Fruit fly (Drosophila melanogaster) whole organism, embryonic: ENCODE results near the gene Der-2.

Source experiments
- Abd-B ChIP-seq: fragments of 200-800 bp; sonication (Bioruptor generic); optimal IDR thresholded peaks from 2 replicates; lab custom pipeline; 2018; ENCODE audit warnings: missing biosample characterization, mild to moderate bottlenecking, missing genetic modification characterization, moderate library complexity
- Atf6 ChIP-seq: fragments of 200-800 bp; sonication (Bioruptor generic); IDR thresholded peaks from 2 replicates; pipeline ENCODE4 v1.3.6; 2022; ENCODE audit warnings: missing biosample characterization, missing genetic modification characterization
- Awh ChIP-seq: fragments of 200-800 bp; sonication (Bioruptor generic); IDR thresholded peaks from 2 replicates; pipeline ENCODE4, ENCODE4 v1.3.6; 2022; ENCODE audit warnings: missing biosample characterization, missing genetic modification characterization
- CG10209 ChIP-seq: fragments of 200-800 bp; sonication (Bioruptor generic); optimal IDR thresholded peaks from 3 replicates; lab custom pipeline; 2017; ENCODE audit warnings: missing biosample characterization, mild to moderate bottlenecking, missing genetic modification characterization, missing genetic modification reagents
- CG13123 ChIP-seq: fragments of 200-800 bp; sonication (Bioruptor generic); optimal IDR thresholded peaks from 2 replicates; lab custom pipeline; 2016; ENCODE audit warnings: missing biosample characterization, missing genetic modification characterization
- CG15601 ChIP-seq: fragments of 200-800 bp; sonication (Bioruptor generic); optimal IDR thresholded peaks from 3 replicates; lab custom pipeline; 2019; ENCODE audit warnings: missing biosample characterization, mild to moderate bottlenecking, missing genetic modification characterization, moderate library complexity
- CG15696 ChIP-seq: fragments of 200-800 bp; sonication (Bioruptor generic); optimal IDR thresholded peaks from 2 replicates; lab custom pipeline; 2019; ENCODE audit warnings: missing biosample characterization, mild to moderate bottlenecking, missing genetic modification characterization, moderate library complexity
- CG17385 ChIP-seq: fragments of 200-800 bp; sonication (Bioruptor generic); optimal IDR thresholded peaks from 3 replicates; lab custom pipeline; 2018; ENCODE audit warnings: missing biosample characterization, mild to moderate bottlenecking, missing genetic modification characterization
- CG17568 ChIP-seq: fragments of 200-800 bp; sonication (Bioruptor generic); optimal IDR thresholded peaks from 2 replicates; lab custom pipeline; 2018; ENCODE audit warnings: missing biosample characterization, mild to moderate bottlenecking, missing genetic modification characterization, moderate library complexity
- CG17612 ChIP-seq: fragments of 200-800 bp; sonication (Bioruptor generic); IDR thresholded peaks from 2 replicates; pipeline ENCODE4 v1.3.6; 2022; ENCODE audit warnings: missing biosample characterization, missing genetic modification characterization
- CG17802 ChIP-seq: fragments of 200-800 bp; sonication (Bioruptor generic); optimal IDR thresholded peaks from 2 replicates; lab custom pipeline; 2018; ENCODE audit warnings: missing biosample characterization, mild to moderate bottlenecking, missing genetic modification characterization, moderate library complexity
- CG1832 ChIP-seq: fragments of 200-800 bp; sonication (Bioruptor generic); optimal IDR thresholded peaks from 2 replicates; lab custom pipeline; 2017; ENCODE audit warnings: missing biosample characterization, mild to moderate bottlenecking, missing genetic modification characterization, inconsistent platforms
- CG18764 ChIP-seq: fragments of 200-800 bp; sonication (Bioruptor generic); optimal IDR thresholded peaks from 3 replicates; lab custom pipeline; 2016; ENCODE audit warnings: missing biosample characterization, missing genetic modification characterization
- CG2678 ChIP-seq: fragments of 200-800 bp; sonication (Bioruptor generic); optimal IDR thresholded peaks from 3 replicates; lab custom pipeline; 2019; ENCODE audit warnings: missing biosample characterization, mild to moderate bottlenecking, missing genetic modification characterization, moderate library complexity
- CG31224 ChIP-seq: fragments of 200-800 bp; sonication (Bioruptor generic); IDR thresholded peaks from 2 replicates; pipeline ENCODE4 v1.3.6; 2022; ENCODE audit warnings: missing biosample characterization, missing genetic modification characterization
- CG4707 ChIP-seq: fragments of 200-800 bp; sonication (Bioruptor generic); optimal IDR thresholded peaks from 2 replicates; lab custom pipeline; 2018; ENCODE audit warnings: missing biosample characterization, mild to moderate bottlenecking, missing genetic modification characterization, moderate library complexity
- CG5245 ChIP-seq: fragments of 200-800 bp; sonication (Bioruptor generic); optimal IDR thresholded peaks from 3 replicates; lab custom pipeline; 2016; ENCODE audit warnings: missing biosample characterization, missing genetic modification characterization
- CG6854 ChIP-seq: fragments of 200-800 bp; sonication (Bioruptor generic); optimal IDR thresholded peaks from 3 replicates; lab custom pipeline; 2017; ENCODE audit warnings: missing biosample characterization, mild to moderate bottlenecking, missing genetic modification characterization
- CG7928 ChIP-seq: fragments of 200-800 bp; sonication (Bioruptor generic); optimal IDR thresholded peaks from 2 replicates; lab custom pipeline; 2017; ENCODE audit warnings: missing biosample characterization, mild to moderate bottlenecking, missing genetic modification characterization
- CG8281 ChIP-seq: fragments of 200-800 bp; sonication (Bioruptor generic); optimal IDR thresholded peaks from 2 replicates; lab custom pipeline; 2018; ENCODE audit warnings: missing biosample characterization, mild to moderate bottlenecking, missing genetic modification characterization, moderate library complexity
- CG9215 ChIP-seq: fragments of 200-800 bp; sonication (Bioruptor generic); IDR thresholded peaks from 2 replicates; pipeline ENCODE4 v1.3.6; 2022; ENCODE audit warnings: missing biosample characterization, missing genetic modification characterization
- Chrac-16 ChIP-seq: fragments of 200-800 bp; sonication (Bioruptor generic); optimal IDR thresholded peaks from 3 replicates; lab custom pipeline; 2016; ENCODE audit warnings: missing biosample characterization, missing genetic modification characterization
- Doc2 ChIP-seq: fragments of 200-800 bp; sonication (Bioruptor generic); IDR thresholded peaks from 2 replicates; pipeline ENCODE4 v1.3.6; 2022; ENCODE audit warnings: missing biosample characterization, missing genetic modification characterization
- Dp ChIP-seq: fragments of 200-800 bp; sonication (Bioruptor generic); optimal IDR thresholded peaks from 2 replicates; lab custom pipeline; 2018; ENCODE audit warnings: missing biosample characterization, mild to moderate bottlenecking, missing genetic modification characterization, moderate library complexity
- ERR ChIP-seq: fragments of 200-800 bp; sonication (Bioruptor generic); optimal IDR thresholded peaks from 2 replicates; lab custom pipeline; 2016; ENCODE audit warnings: missing biosample characterization, missing genetic modification characterization
- Elba2 ChIP-seq: fragments of 200-800 bp; sonication (Bioruptor generic); optimal IDR thresholded peaks from 3 replicates; lab custom pipeline; 2016; ENCODE audit warnings: missing biosample characterization, missing genetic modification characterization
- Fer1 ChIP-seq: fragments of 200-800 bp; sonication (Bioruptor generic); optimal IDR thresholded peaks from 2 replicates; lab custom pipeline; 2017; ENCODE audit warnings: missing biosample characterization, mild to moderate bottlenecking, missing genetic modification characterization
- H15 ChIP-seq: fragments of 200-800 bp; sonication (Bioruptor generic); IDR thresholded peaks from 3 replicates; pipeline ENCODE4 v1.3.6; 2022; ENCODE audit warnings: missing biosample characterization, missing genetic modification characterization
- Lpt ChIP-seq: fragments of >200 bp; optimal IDR thresholded peaks from 2 replicates; lab custom pipeline; 2018; ENCODE audit warnings: missing biosample characterization, missing genetic modification characterization
- MBD-R2 ChIP-seq: fragments of 200-800 bp; sonication (Bioruptor generic); IDR thresholded peaks from 2 replicates; pipeline ENCODE4 v1.3.6; 2022; ENCODE audit warnings: missing biosample characterization, missing genetic modification characterization
- Ravus ChIP-seq: fragments of 200-800 bp; sonication (Bioruptor generic); IDR thresholded peaks from 2 replicates; pipeline ENCODE4 v1.3.6; 2022; ENCODE audit warnings: missing biosample characterization, missing genetic modification characterization
- Sox102F ChIP-seq: fragments of 200-800 bp; sonication (Bioruptor generic); optimal IDR thresholded peaks from 2 replicates; lab custom pipeline; 2018; ENCODE audit warnings: missing biosample characterization, mild to moderate bottlenecking, missing genetic modification characterization, moderate library complexity
- TFAM ChIP-seq: fragments of 200-800 bp; sonication (Bioruptor generic); optimal IDR thresholded peaks from 2 replicates; lab custom pipeline; 2017; ENCODE audit warnings: missing biosample characterization, missing genetic modification characterization, inconsistent platforms
- ab ChIP-seq: fragments of 200-800 bp; sonication (Bioruptor generic); optimal IDR thresholded peaks from 2 replicates; lab custom pipeline; 2016; ENCODE audit warnings: missing biosample characterization, missing genetic modification characterization
- ap ChIP-seq: fragments of 200-800 bp; sonication (Bioruptor generic); IDR thresholded peaks from 2 replicates; pipeline ENCODE4 v1.3.6; 2022; ENCODE audit warnings: missing biosample characterization, missing genetic modification characterization
- cas ChIP-seq: fragments of 200-800 bp; sonication (Bioruptor generic); IDR thresholded peaks from 2 replicates; pipeline ENCODE4 v1.3.6; 2022; ENCODE audit warnings: missing biosample characterization, missing genetic modification characterization
- chinmo ChIP-seq: fragments of 200-800 bp; sonication (Bioruptor generic); IDR thresholded peaks from 4 replicates; pipeline ENCODE4 v1.3.6; 2022; ENCODE audit warnings: missing biosample characterization, missing genetic modification characterization; ENCODE audit not compliant: partially characterized antibody
- corto ChIP-seq: fragments of 200-800 bp; sonication (Bioruptor generic); optimal IDR thresholded peaks from 2 replicates; lab custom pipeline; 2016; ENCODE audit warnings: missing biosample characterization, mild to moderate bottlenecking, missing genetic modification characterization, moderate library complexity
- crp ChIP-seq, 2 experiments: fragments of 200-800 bp; sonication (Bioruptor generic); optimal IDR thresholded peaks; 2 replicates in 1 of 2; 3 replicates in 1 of 2; lab custom pipeline; 2017; ENCODE audit warnings: missing biosample characterization in 2 of 2, missing genetic modification characterization in 2 of 2, mild to moderate bottlenecking in 1 of 2, moderate library complexity in 1 of 2
- dan ChIP-seq: fragments of 200-800 bp; sonication (Bioruptor generic); IDR thresholded peaks from 2 replicates; pipeline ENCODE4 v1.3.6; 2022; ENCODE audit warnings: missing biosample characterization, missing genetic modification characterization
- danr ChIP-seq: fragments of 200-800 bp; sonication (Bioruptor generic); IDR thresholded peaks from 2 replicates; pipeline ENCODE4 v1.3.6; 2022; ENCODE audit warnings: missing biosample characterization, missing genetic modification characterization
- gem ChIP-seq: fragments of 200-800 bp; sonication (Bioruptor generic); optimal IDR thresholded peaks from 2 replicates; lab custom pipeline; 2019; ENCODE audit warnings: missing biosample characterization, mild to moderate bottlenecking, missing genetic modification characterization, moderate library complexity
- jumu ChIP-seq: fragments of 200-800 bp; sonication (Bioruptor generic); optimal IDR thresholded peaks from 3 replicates; lab custom pipeline; 2016; ENCODE audit warnings: missing biosample characterization, missing genetic modification characterization
- kah ChIP-seq: fragments of 200-800 bp; sonication (Bioruptor generic); optimal IDR thresholded peaks from 2 replicates; lab custom pipeline; 2018; ENCODE audit warnings: missing biosample characterization, mild to moderate bottlenecking, missing genetic modification characterization
- nerfin-2 ChIP-seq: fragments of 200-800 bp; sonication (Bioruptor generic); IDR thresholded peaks from 2 replicates; pipeline ENCODE4 v1.3.6; 2022; ENCODE audit warnings: missing biosample characterization, missing genetic modification characterization; ENCODE audit not compliant: partially characterized antibody
- pan ChIP-seq, 4 experiments: fragments of >200 bp in 3 of 4; fragments of 200-800 bp in 1 of 4; sonication (Bioruptor generic) in 1 of 4; optimal IDR thresholded peaks in 3 of 4; IDR thresholded peaks in 1 of 4; 2 replicates each; pipeline versions ENCODE4 v1.3.6 to Lab custom; 2017 to 2022; ENCODE audit warnings: missing biosample characterization in 2 of 4, missing genetic modification characterization in 2 of 4, mixed read lengths in 1 of 4
- seq ChIP-seq: fragments of 200-800 bp; sonication (Bioruptor generic); IDR thresholded peaks from 2 replicates; pipeline ENCODE4 v1.3.6; 2022; ENCODE audit warnings: missing biosample characterization, missing genetic modification characterization
- sob ChIP-seq: fragments of 200-800 bp; sonication (Bioruptor generic); IDR thresholded peaks from 2 replicates; pipeline ENCODE4 v1.3.6; 2022; ENCODE audit warnings: missing biosample characterization, missing genetic modification characterization
- toy ChIP-seq: fragments of 200-800 bp; sonication (Bioruptor generic); IDR thresholded peaks from 2 replicates; pipeline ENCODE4 v1.3.6; 2022; ENCODE audit warnings: missing biosample characterization, missing genetic modification characterization
- vfl ChIP-seq: fragments of 200-800 bp; sonication (Bioruptor generic); optimal IDR thresholded peaks from 2 replicates; lab custom pipeline; 2016; ENCODE audit warnings: missing biosample characterization, missing genetic modification characterization
- zen ChIP-seq: fragments of 200-800 bp; sonication (Bioruptor generic); optimal IDR thresholded peaks from 3 replicates; lab custom pipeline; 2018; ENCODE audit warnings: missing biosample characterization, mild to moderate bottlenecking, missing genetic modification characterization, moderate library complexity

The Der-2 gene

dm6 chr3R:16496209-16496608 is 12.2 kb upstream of the Der-2 start (continued):
- TF ChIP-seq CG18764 (GFP tag; lab: Kevin White, UChicago) (no peak), Ravus (GFP tag; lab: Robert Waterston, UW) (no peak), jumu (GFP tag; lab: Kevin White, UChicago) (no peak), CG17568 (GFP tag; lab: Kevin White, UChicago) (no peak), Atf6 (GFP tag; lab: Robert Waterston, UW) (no peak), CG17612 (GFP tag; lab: Robert Waterston, UW) (no peak), CG17385 (GFP tag; lab: Kevin White, UChicago) (peak; percentile 58), seq (no peak), CG31224 (GFP tag; lab: Robert Waterston, UW) (no peak), CG15601 (tag; lab: Kevin White, UChicago) (peak; percentile 65), CG1832 (GFP tag; lab: Kevin White, UChicago) (no peak), crp (GFP tag; optimal IDR thresholded peaks at IDR 0.05; lab: Kevin White, UChicago) (no peak), CG15696 (no peak), CG7928 (GFP tag; lab: Kevin White, UChicago) (no peak), kah (GFP tag; lab: Kevin White, UChicago) (peak; percentile 33), zen (no peak), CG5245 (no peak), ab (GFP tag; lab: Kevin White, UChicago) (no peak), CG4707 (GFP tag; lab: Kevin White, UChicago) (peak; percentile 21), vfl (GFP tag; lab: Kevin White, UChicago) (no peak), danr (GFP tag; lab: Robert Waterston, UW) (no peak), CG6854 (GFP tag; lab: Kevin White, UChicago) (no peak), chinmo (no peak), Doc2 (no peak), Awh (no peak), H15 (peak; percentile 75), ERR (GFP tag; lab: Kevin White, UChicago) (no peak), Chrac-16 (GFP tag; lab: Kevin White, UChicago) (peak; percentile 7), gem (tag; lab: Kevin White, UChicago) (no peak), CG13123 (GFP tag; lab: Kevin White, UChicago) (no peak), Elba2 (no peak), Dp (GFP tag; lab: Kevin White, UChicago) (no peak), CG10209 (GFP tag; lab: Kevin White, UChicago) (no peak), Lpt (GFP tag; lab: Kevin White, UChicago) (no peak), Fer1 (GFP tag; lab: Kevin White, UChicago) (no peak), CG9215 (GFP tag; lab: Robert Waterston, UW) (no peak), corto (GFP tag; lab: Kevin White, UChicago) (no peak), MBD-R2 (GFP tag; lab: Robert Waterston, UW) (no peak), nerfin-2 (GFP tag; lab: Robert Waterston, UW) (no peak), cas (GFP tag; lab: Robert Waterston, UW) (no peak), TFAM (GFP tag; lab: Kevin White, UChicago) (no peak), dan (no peak), ap (GFP tag; lab: Robert Waterston, UW) (peak; percentile 52), CG8281 (tag; lab: Kevin White, UChicago) (peak; percentile 14), pan (optimal IDR thresholded peaks at IDR 0.05; lab: Kevin White, UChicago) (no peak), pan (GFP tag; optimal IDR thresholded peaks at IDR 0.05 in 1 of 2, IDR thresholded peaks at IDR 0.05 in 1 of 2) (peak in 1 of 2 experiments; percentile 6), Abd-B (no peak), Sox102F (GFP tag; lab: Kevin White, UChicago) (peak; percentile 79), CG17802 (tag; lab: Kevin White, UChicago) (no peak), CG2678 (no peak), sob (GFP tag; lab: Robert Waterston, UW) (no peak), toy (GFP tag; lab: Robert Waterston, UW) (no peak)
